Worm (Caenorhabditis elegans): ENCODE measurements around the gene ZK402.5.

ZK402.5 gene

ce11 chrX:1381565-1381964 lies 19.6 kb downstream of the ZK402.5 start, which contains the start of gene F56C3.10:
Gene F56C3.10 (minus strand): TSS chrX:1381665.
- no peak for TF ChIP-seq W03F9.2 (tag; optimal IDR thresholded peaks at IDR 0.05)
- TF ChIP-seq him-1 (tag; optimal IDR thresholded peaks at IDR 0.05): no peak
- TF ChIP-seq dao-5 (tag; optimal IDR thresholded peaks at IDR 0.05): no peak

- TF ChIP-seq W03F9.2 (tag; optimal IDR thresholded peaks at IDR 0.05) (peak; percentile 21), dao-5 (tag; optimal IDR thresholded peaks at IDR 0.05) (peak; percentile 81), him-1 (tag; optimal IDR thresholded peaks at IDR 0.05) (no peak)
Measured at ce11 chrX:1379391-1379790, 21.8 kb downstream of the ZK402.5 start.

ce11 chrX:1372464-1372863 lies 28.7 kb downstream of the ZK402.5 start:
- no peak for TF ChIP-seq him-1 (tag; optimal IDR thresholded peaks at IDR 0.05)
- no peak for TF ChIP-seq dao-5 (tag; optimal IDR thresholded peaks at IDR 0.05)

ce11 chrX:1371688-1372087 lies 29.5 kb downstream of the ZK402.5 start, which contains the start of gene fbxa-190:
Gene fbxa-190 (plus strand): TSS chrX:1372012.
- no peak for TF ChIP-seq him-1 (tag; optimal IDR thresholded peaks at IDR 0.05)
- TF ChIP-seq dao-5 (tag; optimal IDR thresholded peaks at IDR 0.05): no peak
- no peak for TF ChIP-seq W03F9.2 (tag; optimal IDR thresholded peaks at IDR 0.05)

ce11 chrX:1370736-1371281 lies 30.4 kb downstream of the ZK402.5 start, which contains the start of gene F56C3.7:
Gene F56C3.7 (minus strand): TSS chrX:1370786.
- no peak for TF ChIP-seq dao-5 (tag; optimal IDR thresholded peaks at IDR 0.05)
- TF ChIP-seq W03F9.2 (tag; optimal IDR thresholded peaks at IDR 0.05): no peak
- no peak for TF ChIP-seq him-1 (tag; optimal IDR thresholded peaks at IDR 0.05)

ce11 chrX:1367416-1367815 lies 33.7 kb downstream of the ZK402.5 start, which contains the start of gene dgn-2:
Gene dgn-2 (minus strand): TSS chrX:1367516.
- TF ChIP-seq dao-5 (tag; optimal IDR thresholded peaks at IDR 0.05) (no peak), him-1 (tag; optimal IDR thresholded peaks at IDR 0.05) (no peak), W03F9.2 (tag; optimal IDR thresholded peaks at IDR 0.05) (no peak)

- TF ChIP-seq W03F9.2 (tag; optimal IDR thresholded peaks at IDR 0.05) (no peak), him-1 (tag; optimal IDR thresholded peaks at IDR 0.05) (no peak)
Measured at ce11 chrX:1360631-1361030, 40.5 kb downstream of the ZK402.5 start, which contains the start of gene F56C3.4. Gene F56C3.4 (minus strand): TSS chrX:1360731.

ce11 chrX:1358295-1358694 lies 42.9 kb downstream of the ZK402.5 start, which contains the start of gene F56C3.3:
Gene F56C3.3 (minus strand): TSS chrX:1358395.
- TF ChIP-seq W03F9.2 (tag; optimal IDR thresholded peaks at IDR 0.05) (no peak), dao-5 (tag; optimal IDR thresholded peaks at IDR 0.05) (no peak), him-1 (tag; optimal IDR thresholded peaks at IDR 0.05) (no peak)
